Worm (Caenorhabditis elegans) whole organism, early embryonic: Measurements from ENCODE around the gene C18A3.7.

Source experiments
- B0310.2 ChIP-seq: sonication (generic microtip); optimal IDR thresholded peaks from 2 replicates; lab custom pipeline; 2016; ENCODE audit warnings: mild to moderate bottlenecking, missing genetic modification characterization, missing compliant biosample characterization
- F13C5.2 ChIP-seq: sonication (generic microtip); optimal IDR thresholded peaks from 2 replicates; lab custom pipeline; 2017; ENCODE audit warnings: mild to moderate bottlenecking, missing genetic modification characterization, inconsistent platforms, missing compliant biosample characterization
- ama-1 ChIP-seq: fragments of 150-350 bp; optimal IDR thresholded peaks from 2 replicates; lab custom pipeline; 2014
- ceh-13 ChIP-seq: fragments of 200-800 bp; sonication (Bioruptor generic); optimal IDR thresholded peaks from 2 replicates; lab custom pipeline; 2018; ENCODE audit warnings: mild to moderate bottlenecking, missing genetic modification characterization, missing compliant biosample characterization
- ceh-36 ChIP-seq: sonication (generic microtip); optimal IDR thresholded peaks from 2 replicates; lab custom pipeline; 2016; ENCODE audit warnings: missing genetic modification characterization, inconsistent platforms, missing compliant biosample characterization
- ets-7 ChIP-seq: sonication (generic microtip); optimal IDR thresholded peaks from 2 replicates; lab custom pipeline; 2016; ENCODE audit warnings: missing genotype, missing genetic modification characterization, missing compliant biosample characterization
- flt-1 ChIP-seq: fragments of 200-800 bp; sonication (Bioruptor generic); IDR thresholded peaks from 2 replicates; pipeline ENCODE4 v1.3.6; 2022; ENCODE audit warnings: missing genetic modification characterization, missing compliant biosample characterization
- hmg-4 ChIP-seq: fragments of 200-800 bp; sonication (Bioruptor generic); optimal IDR thresholded peaks from 2 replicates; lab custom pipeline; 2018; ENCODE audit warnings: mild to moderate bottlenecking, missing genetic modification characterization, missing compliant biosample characterization
- hnd-1 ChIP-seq: sonication (generic microtip); optimal IDR thresholded peaks from 2 replicates; lab custom pipeline; 2016; ENCODE audit warnings: missing genetic modification characterization, missing compliant biosample characterization
- pes-1 ChIP-seq: fragments of 200-800 bp; sonication (Bioruptor generic); IDR thresholded peaks from 2 replicates; pipeline ENCODE4 v1.3.6; 2022; ENCODE audit warnings: missing genetic modification reagents, missing genetic modification characterization, missing compliant biosample characterization
- sea-1 ChIP-seq: fragments of 200-800 bp; sonication (Bioruptor generic); conservative IDR thresholded peaks from 2 replicates; pipeline ENCODE4 v1.3.6; 2022; ENCODE audit warnings: missing genetic modification characterization, missing compliant biosample characterization
- tbx-11 ChIP-seq: fragments of 200-800 bp; sonication (Bioruptor generic); IDR thresholded peaks from 2 replicates; pipeline ENCODE4 v1.3.6; 2022; ENCODE audit warnings: missing genetic modification characterization, missing compliant biosample characterization
- tbx-37 ChIP-seq: fragments of 200-800 bp; sonication (Bioruptor generic); conservative IDR thresholded peaks from 2 replicates; pipeline ENCODE4 v1.3.6; 2022; ENCODE audit warnings: missing genetic modification reagents, missing genetic modification characterization, missing compliant biosample characterization
- tra-4 ChIP-seq: sonication (generic microtip); optimal IDR thresholded peaks from 2 replicates; lab custom pipeline; 2017; ENCODE audit warnings: missing genetic modification characterization, missing compliant biosample characterization

- TF ChIP-seq ama-1 (lab: Kevin White, UChicago), result no peak
- TF ChIP-seq ceh-36, result no peak
- TF ChIP-seq sea-1, result no peak
- no peak for TF ChIP-seq pes-1 (GFP tag; lab: Robert Waterston, UW)
- TF ChIP-seq ets-7, result no peak
- no peak for TF ChIP-seq ceh-13 (GFP tag; lab: Kevin White, UChicago)
- TF ChIP-seq tbx-11 (GFP tag; lab: Robert Waterston, UW), result no peak
- no peak for TF ChIP-seq B0310.2 (tag; lab: Kevin White, UChicago)
- no peak for TF ChIP-seq F13C5.2 (tag; lab: Kevin White, UChicago)
- no peak for TF ChIP-seq flt-1 (GFP tag; lab: Robert Waterston, UW)
- TF ChIP-seq tra-4 (tag; lab: Kevin White, UChicago), result no peak
- TF ChIP-seq hmg-4, result no peak
- TF ChIP-seq tbx-37 (GFP tag; lab: Robert Waterston, UW), result no peak
- no peak for TF ChIP-seq hnd-1
Observed at ce11 chrII:5777372-5777771, 47.1 kb upstream of the C18A3.7 start.
